Fruit fly (Drosophila melanogaster): Measurements from ENCODE around the gene mys.

Gene mys

DNA sequence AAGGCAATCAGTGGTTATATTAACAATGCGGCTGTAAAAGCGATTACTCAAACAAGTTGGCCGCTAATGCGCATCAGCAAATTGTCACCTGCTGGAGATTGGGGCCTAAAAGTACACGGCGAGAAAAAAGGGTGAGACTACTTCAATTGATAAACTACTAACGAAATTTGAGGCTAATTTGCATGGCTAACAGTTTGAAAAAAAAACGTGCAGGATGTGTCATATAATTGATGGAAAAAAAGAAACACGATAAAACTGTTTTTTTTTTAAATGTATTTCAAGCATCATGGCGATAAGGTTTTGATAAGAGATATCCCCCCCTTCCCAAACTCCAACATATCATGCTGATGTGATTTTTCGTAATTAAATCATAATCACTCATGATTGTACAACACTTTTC lies 51.3 kb downstream of the mys start (continued):
- TF ChIP-seq CG4820 (GFP tag; optimal IDR thresholded peaks at IDR 0.05) (no peak), CG4282 (GFP tag; optimal IDR thresholded peaks at IDR 0.05) (no peak), her (GFP tag; optimal IDR thresholded peaks at IDR 0.05) (no peak), PHDP (tag; optimal IDR thresholded peaks at IDR 0.05) (peak; percentile 29), sima (GFP tag; optimal IDR thresholded peaks at IDR 0.05) (no peak), stc (GFP tag; IDR thresholded peaks at IDR 0.05) (0 out of 2 replicates have a peak, but pooled peaks have one; percentile 12), CG32767 (GFP tag; IDR thresholded peaks at IDR 0.05) (no peak), fd3F (GFP tag; optimal IDR thresholded peaks at IDR 0.05) (peak; percentile 10), Xrp1 (GFP tag; IDR thresholded peaks at IDR 0.05) (no peak), nerfin-2 (GFP tag; IDR thresholded peaks at IDR 0.05; ENCODE audit: partially characterized antibody) (no peak), ttk (GFP tag; IDR thresholded peaks at IDR 0.05) (no peak), CG4360 (GFP tag; IDR thresholded peaks at IDR 0.05) (no peak), CG9609 (GFP tag; optimal IDR thresholded peaks at IDR 0.05) (no peak), CkIIα-i1 (GFP tag; IDR thresholded peaks at IDR 0.05) (no peak), exex (tag; optimal IDR thresholded peaks at IDR 0.05) (no peak), NC2α (GFP tag; optimal IDR thresholded peaks at IDR 0.05) (no peak), tup (GFP tag; optimal IDR thresholded peaks at IDR 0.05) (no peak), knrl (GFP tag; IDR thresholded peaks at IDR 0.05; ENCODE audit: partially characterized antibody) (no peak), chinmo (GFP tag; IDR thresholded peaks at IDR 0.05; ENCODE audit: partially characterized antibody) (no peak), prd (optimal IDR thresholded peaks at IDR 0.05) (no peak), prd (GFP tag; IDR thresholded peaks at IDR 0.05) (no peak; the same call in 2 of the 3 replicates), CG7839 (tag; optimal IDR thresholded peaks at IDR 0.05) (peak; percentile 53), CG42726 (GFP tag; IDR thresholded peaks at IDR 0.05; ENCODE audit: partially characterized antibody) (no peak), CG2116 (GFP tag; optimal IDR thresholded peaks at IDR 0.05) (no peak), CG12219 (GFP tag; optimal IDR thresholded peaks at IDR 0.05) (no peak), psq (GFP tag; optimal IDR thresholded peaks at IDR 0.05) (no peak), D19A (tag; optimal IDR thresholded peaks at IDR 0.05) (no peak), CG3065 (GFP tag; optimal IDR thresholded peaks at IDR 0.05) (no peak), CG11504 (tag; optimal IDR thresholded peaks at IDR 0.05) (peak; percentile 46), pb (GFP tag; optimal IDR thresholded peaks at IDR 0.05) (peak; percentile 17), sens-2 (GFP tag; IDR thresholded peaks at IDR 0.05) (no peak), tap (tag; optimal IDR thresholded peaks at IDR 0.05) (no peak), crc (GFP tag; optimal IDR thresholded peaks at IDR 0.05) (no peak), gce (GFP tag; IDR thresholded peaks at IDR 0.05) (no peak), Ssrp (tag; optimal IDR thresholded peaks at IDR 0.05) (no peak), CG12071 (GFP tag; optimal IDR thresholded peaks at IDR 0.05) (no peak), jing (GFP tag; optimal IDR thresholded peaks at IDR 0.05) (no peak), h (optimal IDR thresholded peaks at IDR 0.05) (no peak), Antp (GFP tag; optimal IDR thresholded peaks at IDR 0.05) (peak; percentile 5), CG10959 (GFP tag; IDR thresholded peaks at IDR 0.05) (no peak), Dp (GFP tag; optimal IDR thresholded peaks at IDR 0.05) (no peak), Asciz (GFP tag; optimal IDR thresholded peaks at IDR 0.05) (no peak), Dfd (GFP tag; optimal IDR thresholded peaks at IDR 0.05) (no peak), Lpt (GFP tag; optimal IDR thresholded peaks at IDR 0.05) (no peak), CG14667 (GFP tag; IDR thresholded peaks at IDR 0.05) (no peak), hbn (GFP tag; IDR thresholded peaks at IDR 0.05; ENCODE audit: partially characterized antibody) (no peak), fd64A (GFP tag; optimal IDR thresholded peaks at IDR 0.05) (no peak), CG3995 (GFP tag; optimal IDR thresholded peaks at IDR 0.05) (no peak), luna (GFP tag; optimal IDR thresholded peaks at IDR 0.05) (no peak), NK7.1 (GFP tag; optimal IDR thresholded peaks at IDR 0.05) (peak; percentile 11), hth (optimal IDR thresholded peaks at IDR 0.05) (no peak), Elba2 (GFP tag; optimal IDR thresholded peaks at IDR 0.05) (no peak), H2.0 (GFP tag; IDR thresholded peaks at IDR 0.05) (no peak)
